Worm (Caenorhabditis elegans) whole organism, late embryonic: ENCODE measurements around the gene syx-4.

ENCODE experiments used
- C08G9.2 ChIP-seq: sonication (generic microtip); optimal IDR thresholded peaks from 2 replicates; lab custom pipeline; 2016; ENCODE audit warnings: mild to moderate bottlenecking, missing genetic modification characterization, moderate library complexity, missing compliant biosample characterization
- C38D4.7 ChIP-seq: fragments of 200-800 bp; sonication (Bioruptor generic); optimal IDR thresholded peaks from 2 replicates; lab custom pipeline; 2018; ENCODE audit warnings: mild to moderate bottlenecking, missing genetic modification characterization, moderate library complexity, missing compliant biosample characterization
- F13H6.1 ChIP-seq: sonication (generic microtip); optimal IDR thresholded peaks from 2 replicates; lab custom pipeline; 2016; ENCODE audit warnings: missing genetic modification characterization, missing compliant biosample characterization
- K02D7.2 ChIP-seq: sonication (generic microtip); optimal IDR thresholded peaks from 2 replicates; lab custom pipeline; 2017; ENCODE audit warnings: mild to moderate bottlenecking, missing genetic modification characterization, missing compliant biosample characterization
- K09A11.1 ChIP-seq: sonication (generic microtip); optimal IDR thresholded peaks from 2 replicates; lab custom pipeline; 2017; ENCODE audit warnings: antibody characterized with exemption, mild to moderate bottlenecking, missing genetic modification characterization, missing compliant biosample characterization; ENCODE audit not compliant: insufficient read depth
- T23F11.4 ChIP-seq: fragments of 200-800 bp; sonication (Bioruptor generic); optimal IDR thresholded peaks from 2 replicates; lab custom pipeline; 2018; ENCODE audit warnings: mild to moderate bottlenecking, missing genetic modification characterization, missing compliant biosample characterization
- ahr-1 ChIP-seq: sonication (generic microtip); optimal IDR thresholded peaks from 2 replicates; lab custom pipeline; 2016; ENCODE audit warnings: missing genetic modification characterization, missing compliant biosample characterization
- ama-1 ChIP-seq: fragments of 150-350 bp; optimal IDR thresholded peaks from 2 replicates; lab custom pipeline; 2014
- ceh-14 ChIP-seq: sonication (generic microtip); optimal IDR thresholded peaks from 2 replicates; lab custom pipeline; 2016; ENCODE audit warnings: missing genotype, missing genetic modification characterization, missing compliant biosample characterization
- ceh-18 ChIP-seq: sonication (generic microtip); optimal IDR thresholded peaks from 2 replicates; lab custom pipeline; 2016; ENCODE audit warnings: missing genetic modification characterization, missing compliant biosample characterization
- ceh-19 ChIP-seq: fragments of 200-800 bp; sonication (Bioruptor generic); optimal IDR thresholded peaks from 2 replicates; lab custom pipeline; 2018; ENCODE audit warnings: mild to moderate bottlenecking, missing genetic modification characterization, missing compliant biosample characterization
- ceh-22 ChIP-seq: sonication (generic microtip); optimal IDR thresholded peaks from 2 replicates; lab custom pipeline; 2017; ENCODE audit warnings: missing biosample characterization, missing genetic modification characterization
- ceh-30 ChIP-seq: fragments of 150-350 bp; optimal IDR thresholded peaks from 2 replicates; lab custom pipeline; 2014; ENCODE audit warnings: missing biosample characterization, missing genetic modification characterization
- ceh-31 ChIP-seq: sonication (generic microtip); optimal IDR thresholded peaks from 2 replicates; lab custom pipeline; 2016; ENCODE audit warnings: missing genetic modification characterization, missing compliant biosample characterization
- ceh-9 ChIP-seq: sonication (generic microtip); optimal IDR thresholded peaks from 2 replicates; lab custom pipeline; 2016; ENCODE audit warnings: mild to moderate bottlenecking, missing genetic modification characterization, inconsistent platforms, missing compliant biosample characterization
- che-1 ChIP-seq: sonication (generic microtip); optimal IDR thresholded peaks from 2 replicates; lab custom pipeline; 2016; ENCODE audit warnings: mild to moderate bottlenecking, missing genetic modification characterization, missing compliant biosample characterization
- dmd-4 ChIP-seq: sonication (generic microtip); optimal IDR thresholded peaks from 2 replicates; lab custom pipeline; 2016; ENCODE audit warnings: borderline replicate concordance, missing genetic modification characterization, missing compliant biosample characterization
- dve-1 ChIP-seq: sonication (generic microtip); optimal IDR thresholded peaks from 2 replicates; lab custom pipeline; 2017; ENCODE audit warnings: antibody characterized with exemption, mild to moderate bottlenecking, missing genetic modification characterization, missing compliant biosample characterization
- elt-2 ChIP-seq: sonication (generic microtip); optimal IDR thresholded peaks from 2 replicates; lab custom pipeline; 2016; ENCODE audit warnings: missing genetic modification reagents, missing genetic modification characterization, missing compliant biosample characterization
- eyg-1 ChIP-seq: sonication (generic microtip); optimal IDR thresholded peaks from 2 replicates; lab custom pipeline; 2016; ENCODE audit warnings: missing genotype, missing genetic modification characterization, missing compliant biosample characterization
- fax-1 ChIP-seq: sonication (generic microtip); optimal IDR thresholded peaks from 2 replicates; lab custom pipeline; 2016; ENCODE audit warnings: missing genotype, missing genetic modification characterization, missing compliant biosample characterization
- fkh-10 ChIP-seq: fragments of 150-350 bp; optimal IDR thresholded peaks from 2 replicates; lab custom pipeline; 2014; ENCODE audit warnings: missing biosample characterization, missing genetic modification reagents, missing genetic modification characterization
- fkh-6 ChIP-seq: sonication (generic microtip); optimal IDR thresholded peaks from 2 replicates; lab custom pipeline; 2016; ENCODE audit warnings: missing genetic modification characterization, missing compliant biosample characterization
- gmeb-2 ChIP-seq: sonication (generic microtip); optimal IDR thresholded peaks from 2 replicates; lab custom pipeline; 2016; ENCODE audit warnings: missing genetic modification characterization, inconsistent platforms, missing compliant biosample characterization
- hlh-30 ChIP-seq: sonication (generic microtip); optimal IDR thresholded peaks from 2 replicates; lab custom pipeline; 2017; ENCODE audit warnings: antibody characterized with exemption, missing genetic modification characterization, missing compliant biosample characterization; ENCODE audit not compliant: insufficient read depth
- madf-2 ChIP-seq: sonication (generic microtip); optimal IDR thresholded peaks from 2 replicates; lab custom pipeline; 2017; ENCODE audit warnings: missing genetic modification characterization, missing compliant biosample characterization
- mec-3 ChIP-seq: sonication (generic microtip); optimal IDR thresholded peaks from 2 replicates; lab custom pipeline; 2016; ENCODE audit warnings: borderline replicate concordance, missing genetic modification characterization, missing compliant biosample characterization
- nfya-1 ChIP-seq: sonication (generic microtip); optimal IDR thresholded peaks from 2 replicates; lab custom pipeline; 2017; ENCODE audit warnings: missing genetic modification characterization, mild to moderate bottlenecking, missing compliant biosample characterization, antibody characterized with exemption, moderate library complexity
- nhr-11 ChIP-seq: fragments of 150-350 bp; optimal IDR thresholded peaks from 2 replicates; lab custom pipeline; 2014; ENCODE audit warnings: missing biosample characterization, missing genetic modification characterization
- nhr-232 ChIP-seq: sonication (generic microtip); optimal IDR thresholded peaks from 2 replicates; lab custom pipeline; 2016; ENCODE audit warnings: missing genetic modification characterization, missing compliant biosample characterization
- odd-2 ChIP-seq: sonication (generic microtip); optimal IDR thresholded peaks from 2 replicates; lab custom pipeline; 2017; ENCODE audit warnings: antibody characterized with exemption, mild to moderate bottlenecking, missing genetic modification characterization, missing compliant biosample characterization
- pag-3 ChIP-seq: sonication (generic microtip); optimal IDR thresholded peaks from 2 replicates; lab custom pipeline; 2016; ENCODE audit warnings: missing compliant biosample characterization, missing genetic modification characterization, borderline replicate concordance
- pat-9 ChIP-seq: fragments of 200-800 bp; sonication (Bioruptor generic); optimal IDR thresholded peaks from 2 replicates; lab custom pipeline; 2018; ENCODE audit warnings: mild to moderate bottlenecking, missing genetic modification characterization, moderate library complexity, missing compliant biosample characterization
- pax-1 ChIP-seq: fragments of 150-350 bp; optimal IDR thresholded peaks from 2 replicates; lab custom pipeline; 2014; ENCODE audit warnings: missing biosample characterization, missing genetic modification characterization
- pha-2 ChIP-seq: sonication (generic microtip); optimal IDR thresholded peaks from 2 replicates; lab custom pipeline; 2017; ENCODE audit warnings: mild to moderate bottlenecking, missing genetic modification characterization, missing compliant biosample characterization
- pha-4 ChIP-seq: fragments of 150-350 bp; optimal IDR thresholded peaks from 2 replicates; lab custom pipeline; 2018; ENCODE audit warnings: missing biosample characterization, missing genetic modification reagents, missing genetic modification characterization
- pros-1 ChIP-seq: fragments of 150-350 bp; optimal IDR thresholded peaks from 2 replicates; lab custom pipeline; 2014; ENCODE audit warnings: missing biosample characterization, missing genetic modification reagents, missing genetic modification characterization
- ref-2 ChIP-seq: sonication (generic microtip); optimal IDR thresholded peaks from 2 replicates; lab custom pipeline; 2016; ENCODE audit warnings: missing genetic modification characterization, missing compliant biosample characterization
- rnt-1 ChIP-seq: sonication (generic microtip); optimal IDR thresholded peaks from 2 replicates; lab custom pipeline; 2016; ENCODE audit warnings: missing genetic modification characterization, missing compliant biosample characterization
- tbx-2 ChIP-seq: sonication (generic microtip); optimal IDR thresholded peaks from 2 replicates; lab custom pipeline; 2016; ENCODE audit warnings: missing genetic modification characterization, missing compliant biosample characterization
- tbx-7 ChIP-seq: sonication (generic microtip); optimal IDR thresholded peaks from 2 replicates; lab custom pipeline; 2016; ENCODE audit warnings: missing genotype, missing genetic modification characterization, missing compliant biosample characterization
- ttx-3 ChIP-seq: sonication (generic microtip); optimal IDR thresholded peaks from 2 replicates; lab custom pipeline; 2016; ENCODE audit warnings: missing genetic modification reagents, missing genetic modification characterization, missing compliant biosample characterization
- unc-55 ChIP-seq: sonication (generic microtip); optimal IDR thresholded peaks from 2 replicates; lab custom pipeline; 2017; ENCODE audit warnings: missing biosample characterization, missing genetic modification reagents, missing genetic modification characterization
- unc-86 ChIP-seq: sonication (generic microtip); optimal IDR thresholded peaks from 2 replicates; lab custom pipeline; 2016; ENCODE audit warnings: missing genetic modification characterization, missing compliant biosample characterization
- zip-5 ChIP-seq: sonication (generic microtip); optimal IDR thresholded peaks from 2 replicates; lab custom pipeline; 2016; ENCODE audit warnings: missing genetic modification characterization, missing compliant biosample characterization

Gene syx-4

DNA sequence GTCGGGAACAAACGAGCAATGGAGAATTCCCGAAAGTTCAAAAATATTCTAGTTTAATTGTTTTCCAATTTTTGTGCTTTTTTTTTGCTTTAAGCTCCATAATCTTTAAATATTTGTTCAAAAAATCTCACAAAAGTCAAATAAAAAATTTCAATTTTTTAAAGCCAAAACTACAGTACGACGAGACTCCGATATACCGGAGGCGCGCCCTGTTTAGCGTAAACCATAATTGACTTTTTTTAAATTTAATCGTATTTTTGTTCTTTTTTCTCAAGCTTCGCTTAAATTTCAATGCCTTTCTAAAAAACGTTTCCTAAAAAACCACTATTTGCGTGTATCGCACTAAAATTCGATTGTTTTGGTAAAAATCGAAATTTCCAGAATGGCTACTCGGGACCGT is at the start of gene syx-4:
syx-4 (plus strand) TSS at position 382 of the 400 bp plus-strand sequence.
- no peak for TF ChIP-seq C38D4.7 (GFP tag; lab: Kevin White, UChicago)
- TF ChIP-seq gmeb-2 (tag; lab: Kevin White, UChicago): no peak
- no peak for TF ChIP-seq ceh-19 (GFP tag; lab: Kevin White, UChicago)
- TF ChIP-seq dmd-4 (tag; lab: Kevin White, UChicago): no peak
- TF ChIP-seq ceh-14 (tag; lab: Kevin White, UChicago): no peak
- TF ChIP-seq elt-2 (tag; lab: Kevin White, UChicago): no peak
- TF ChIP-seq K09A11.1 (tag; lab: Kevin White, UChicago): no peak
- TF ChIP-seq ahr-1 (tag; lab: Kevin White, UChicago): no peak
- TF ChIP-seq fkh-10: no peak

DNA sequence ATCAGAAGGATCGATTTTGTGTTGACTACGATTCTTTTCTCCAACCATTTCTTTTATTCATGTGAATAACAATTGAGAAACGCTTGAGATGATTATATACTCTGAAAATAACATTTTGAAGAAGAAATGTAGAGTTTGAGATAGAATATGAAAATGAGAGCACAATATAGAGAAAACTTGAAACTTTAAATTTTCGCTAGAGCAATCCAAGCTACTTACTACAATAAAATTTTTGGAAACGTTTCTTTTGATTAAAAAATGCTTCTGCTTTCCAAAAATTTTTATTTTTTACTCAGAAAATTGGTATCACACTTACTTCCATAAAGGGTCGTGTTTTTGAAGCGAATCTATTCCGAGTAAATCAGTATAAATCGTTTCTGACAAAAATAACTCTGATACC is 36.1 kb upstream of the syx-4 start, which contains the start of gene M116.5:
M116.5 (minus strand) TSS at position 101 of the 400 bp plus-strand sequence.
- TF ChIP-seq unc-86 (tag; lab: Kevin White, UChicago): no peak
- TF ChIP-seq fkh-6 (tag; lab: Kevin White, UChicago): no peak
- no peak for TF ChIP-seq pha-4 (tag; lab: Kevin White, UChicago)
- no peak for TF ChIP-seq zip-5
- no peak for TF ChIP-seq ceh-30
- no peak for TF ChIP-seq mec-3 (tag; lab: Kevin White, UChicago)
- no peak for TF ChIP-seq hlh-30
- TF ChIP-seq tbx-7: no peak
- no peak for TF ChIP-seq F13H6.1 (tag; lab: Kevin White, UChicago)
- no peak for TF ChIP-seq T23F11.4 (GFP tag; lab: Kevin White, UChicago)
- no peak for TF ChIP-seq ref-2 (tag; lab: Kevin White, UChicago)
- no peak for TF ChIP-seq pha-2 (tag; lab: Kevin White, UChicago)
- TF ChIP-seq pax-1 (tag; lab: Kevin White, UChicago): no peak
- TF ChIP-seq dmd-4 (tag; lab: Kevin White, UChicago): no peak
- no peak for TF ChIP-seq dve-1 (tag; lab: Kevin White, UChicago)
- TF ChIP-seq ttx-3 (tag; lab: Kevin White, UChicago): no peak
- TF ChIP-seq K02D7.2 (tag; lab: Kevin White, UChicago): no peak

DNA sequence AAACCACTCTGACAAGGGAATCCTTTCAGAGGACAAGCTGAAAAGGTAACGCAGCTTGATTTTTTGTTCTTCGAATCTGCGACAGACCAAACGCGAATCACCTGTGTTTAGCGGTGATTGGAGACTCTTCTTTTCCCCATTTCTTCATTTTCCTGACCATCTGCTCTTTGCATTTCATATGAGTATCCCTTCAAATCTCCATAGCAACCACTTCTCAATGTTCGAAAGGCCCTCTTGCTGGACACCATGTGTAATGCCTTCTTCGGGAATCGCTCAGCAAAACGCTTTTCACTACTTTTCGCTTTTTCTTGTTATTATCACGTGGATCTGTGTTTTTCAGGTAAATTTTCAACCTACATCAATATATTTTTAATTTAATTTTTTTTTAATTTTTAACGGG is 30.5 kb upstream of the syx-4 start, which contains the start of the genes T26A8.3 and tmem-231:
T26A8.3 (minus strand) TSS at position 101 of the 400 bp plus-strand sequence.
tmem-231 (plus strand) TSS at position 249 of the 400 bp plus-strand sequence.
- TF ChIP-seq ceh-22: no peak
- TF ChIP-seq fkh-6 (tag; lab: Kevin White, UChicago): no peak
- no peak for TF ChIP-seq zip-5
- TF ChIP-seq nhr-11 (tag; lab: Kevin White, UChicago): no peak
- TF ChIP-seq eyg-1 (tag; lab: Kevin White, UChicago): no peak
- no peak for TF ChIP-seq ceh-9 (tag; lab: Kevin White, UChicago)
- TF ChIP-seq ahr-1 (tag; lab: Kevin White, UChicago): no peak
- TF ChIP-seq ceh-30: no peak
- TF ChIP-seq pax-1 (tag; lab: Kevin White, UChicago): no peak

DNA sequence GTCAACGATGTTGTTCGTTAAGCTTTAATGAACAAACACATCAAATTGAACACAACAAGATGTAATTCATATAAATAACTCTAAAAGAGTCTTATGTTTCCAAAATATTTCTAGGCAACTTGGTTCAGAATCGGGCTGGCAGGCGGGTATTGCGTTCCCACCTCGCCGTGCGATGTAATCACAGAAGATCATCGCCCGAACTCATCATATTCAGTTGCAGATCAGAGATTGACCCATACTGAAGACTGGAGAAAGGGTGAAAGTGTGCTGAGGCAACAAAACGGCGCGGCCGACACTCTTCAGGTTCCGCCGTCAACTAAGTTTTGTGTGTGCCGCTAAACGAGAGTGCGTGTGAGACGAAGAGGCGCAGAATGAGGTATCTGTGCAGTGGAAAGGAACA is 28.6 kb upstream of the syx-4 start:
- TF ChIP-seq elt-2 (tag; lab: Kevin White, UChicago) (peak; percentile 52), nhr-232 (tag; lab: Kevin White, UChicago) (no peak), C38D4.7 (GFP tag; lab: Kevin White, UChicago) (peak; percentile 27), fax-1 (tag; lab: Kevin White, UChicago) (no peak), che-1 (tag; lab: Kevin White, UChicago) (peak; percentile 28), ceh-30 (no peak), rnt-1 (tag; lab: Kevin White, UChicago) (peak; percentile 42), zip-5 (no peak), tbx-2 (peak; percentile 68), ceh-19 (GFP tag; lab: Kevin White, UChicago) (no peak), mec-3 (tag; lab: Kevin White, UChicago) (no peak), ceh-31 (tag; lab: Kevin White, UChicago) (peak; percentile 21), ref-2 (tag; lab: Kevin White, UChicago) (peak; percentile 19), unc-55 (GFP tag; lab: Kevin White, UChicago) (peak; percentile 5), ceh-18 (peak; percentile 27), pat-9 (tag; lab: Kevin White, UChicago) (peak; percentile 7), madf-2 (tag; lab: Kevin White, UChicago) (no peak), K02D7.2 (tag; lab: Kevin White, UChicago) (peak; percentile 22), pros-1 (tag; lab: Kevin White, UChicago) (no peak), nfya-1 (peak; percentile 40), C08G9.2 (tag; lab: Kevin White, UChicago) (no peak), dve-1 (tag; lab: Kevin White, UChicago) (peak; percentile 52), ama-1 (lab: Kevin White, UChicago) (peak; percentile 96), odd-2 (tag; lab: Kevin White, UChicago) (no peak), pag-3 (tag; lab: Kevin White, UChicago) (no peak), eyg-1 (tag; lab: Kevin White, UChicago) (no peak)
